Worm (Caenorhabditis elegans): ENCODE data around the gene K07E8.7.

DNA sequence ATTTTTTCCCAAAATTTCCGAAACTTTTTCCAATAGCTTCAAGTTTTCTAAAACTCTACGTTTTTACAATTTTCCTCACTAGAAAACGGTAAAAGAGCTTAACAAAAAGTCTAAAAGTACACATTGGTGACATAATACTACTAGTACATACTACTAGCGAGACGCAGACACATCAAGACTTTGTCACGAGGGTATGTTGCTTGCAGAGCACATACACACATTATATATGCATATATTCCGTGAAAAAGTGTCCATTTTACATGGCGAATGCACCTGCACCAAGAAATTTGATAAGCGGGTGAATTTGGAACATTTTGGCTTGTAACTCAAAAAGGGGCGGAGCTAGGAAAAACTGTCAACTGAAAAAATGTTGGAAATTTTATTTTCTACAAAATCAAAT is 48.9 kb downstream of the K07E8.7 start:
- TF ChIP-seq him-1 (tag; optimal IDR thresholded peaks at IDR 0.05) (no peak), dao-5 (tag; optimal IDR thresholded peaks at IDR 0.05) (no peak)
